Worm (Caenorhabditis elegans) whole organism, L4/young adult: ENCODE results near the gene F38C2.1.

Source experiments
- dao-5 ChIP-seq: sonication (generic microtip); optimal IDR thresholded peaks from 2 replicates; lab custom pipeline; 2016; ENCODE audit warnings: missing genotype, missing genetic modification characterization, moderate library complexity, missing compliant biosample characterization
- him-1 ChIP-seq: sonication (generic microtip); optimal IDR thresholded peaks from 2 replicates; lab custom pipeline; 2016; ENCODE audit warnings: missing genotype, missing genetic modification reagents, missing genetic modification characterization, missing compliant biosample characterization

- TF ChIP-seq him-1 (tag; lab: Kevin White, UChicago) = no peak
- TF ChIP-seq dao-5 (tag; lab: Kevin White, UChicago) = no peak
These were observed 26.5 kb upstream of the F38C2.1 start for ce11 chrIV:16220688-16221087.
